Worm (Caenorhabditis elegans): ENCODE results near the gene pro-1.

ce11 chrII:10533985-10534384 is 7.8 kb downstream of the pro-1 start:
- TF ChIP-seq him-1 (tag; optimal IDR thresholded peaks at IDR 0.05) (no peak), dao-5 (tag; optimal IDR thresholded peaks at IDR 0.05) (no peak)
